Fruit fly (Drosophila melanogaster): ENCODE results near the gene nis.

nis gene

dm6 chr2L:1620797-1621196, 33.8 kb upstream of the nis start (continued):
- TF ChIP-seq CG1792 (GFP tag; optimal IDR thresholded peaks at IDR 0.05), result peak; percentile 3
- TF ChIP-seq CG14441 (GFP tag; IDR thresholded peaks at IDR 0.05), result peak; percentile 62
- no peak for TF ChIP-seq yki (optimal IDR thresholded peaks at IDR 0.05)
- peak; percentile 30 for TF ChIP-seq pho (GFP tag; optimal IDR thresholded peaks at IDR 0.05)
- TF ChIP-seq Ssrp (tag; optimal IDR thresholded peaks at IDR 0.05), result peak; percentile 59
- no peak for TF ChIP-seq CG15073 (GFP tag; optimal IDR thresholded peaks at IDR 0.05)
- TF ChIP-seq CG2116 (GFP tag; optimal IDR thresholded peaks at IDR 0.05), result no peak
- TF ChIP-seq chn (GFP tag; optimal IDR thresholded peaks at IDR 0.05), result peak; percentile 56
- TF ChIP-seq Hmr (GFP tag; optimal IDR thresholded peaks at IDR 0.05), result peak; percentile 87
- no peak for TF ChIP-seq fru (optimal IDR thresholded peaks at IDR 0.05)
- TF ChIP-seq CG32772 (GFP tag; IDR thresholded peaks at IDR 0.05), result peak; percentile 58; the same call in 1 of the 2 replicates
- TF ChIP-seq CG4730 (GFP tag; IDR thresholded peaks at IDR 0.05), result 0 out of 2 replicates have a peak, but pooled peaks have one; percentile 21
- peak; percentile 36 for TF ChIP-seq tio (GFP tag; optimal IDR thresholded peaks at IDR 0.05)
- no peak for TF ChIP-seq hbn (GFP tag; IDR thresholded peaks at IDR 0.05; ENCODE audit: partially characterized antibody)
- peak; percentile 69 for TF ChIP-seq CG30403 (GFP tag; optimal IDR thresholded peaks at IDR 0.05)
- no peak for TF ChIP-seq CG7963 (GFP tag; IDR thresholded peaks at IDR 0.05; ENCODE audit: partially characterized antibody)
- TF ChIP-seq stc (GFP tag; IDR thresholded peaks at IDR 0.05), result peak; percentile 54
- TF ChIP-seq CG17568 (GFP tag; optimal IDR thresholded peaks at IDR 0.05), result no peak
- TF ChIP-seq crc (GFP tag; optimal IDR thresholded peaks at IDR 0.05), result no peak
- TF ChIP-seq Dip3 (GFP tag; optimal IDR thresholded peaks at IDR 0.05), result no peak
- no peak for TF ChIP-seq CG8478 (optimal IDR thresholded peaks at IDR 0.05)
- TF ChIP-seq CG7786 (GFP tag; optimal IDR thresholded peaks at IDR 0.05), result peak; percentile 65
- TF ChIP-seq CG8290 (GFP tag; optimal IDR thresholded peaks at IDR 0.05), result no peak
- TF ChIP-seq CG8290 (tag; optimal IDR thresholded peaks at IDR 0.05), result peak in 1 of 2 experiments; percentile 72
- TF ChIP-seq Doc3 (GFP tag; IDR thresholded peaks at IDR 0.05; ENCODE audit: partially characterized antibody), result no peak
- peak; percentile 47 for TF ChIP-seq CG6765 (GFP tag; optimal IDR thresholded peaks at IDR 0.05)
- TF ChIP-seq CrebB (tag; optimal IDR thresholded peaks at IDR 0.05), result peak; percentile 53
- peak; percentile 52; the same call in 1 of the 2 replicates for TF ChIP-seq Atf6 (GFP tag; IDR thresholded peaks at IDR 0.05)
- TF ChIP-seq ssp (GFP tag; IDR thresholded peaks at IDR 0.05), result peak; percentile 50; the same call in 1 of the 2 replicates
- TF ChIP-seq CG12391 (tag; optimal IDR thresholded peaks at IDR 0.05), result peak; percentile 68
- no peak for TF ChIP-seq CG34224 (GFP tag; IDR thresholded peaks at IDR 0.05; ENCODE audit: partially characterized antibody)
- TF ChIP-seq CG9727 (GFP tag; optimal IDR thresholded peaks at IDR 0.05), result peak; percentile 63
- TF ChIP-seq ems (GFP tag; optimal IDR thresholded peaks at IDR 0.05), result no peak
- peak; percentile 72 for TF ChIP-seq CG13424 (tag; optimal IDR thresholded peaks at IDR 0.05)
- TF ChIP-seq exex (tag; optimal IDR thresholded peaks at IDR 0.05), result no peak
- peak; percentile 40 for TF ChIP-seq run (tag; optimal IDR thresholded peaks at IDR 0.05)
- no peak for TF ChIP-seq sc (optimal IDR thresholded peaks at IDR 0.05)
- TF ChIP-seq sc (GFP tag; optimal IDR thresholded peaks at IDR 0.05), result peak; percentile 3
- peak; percentile 61; the same call in 1 of the 2 replicates for TF ChIP-seq CG5953 (GFP tag; IDR thresholded peaks at IDR 0.05)
- peak; percentile 59 for TF ChIP-seq bcd (GFP tag; optimal IDR thresholded peaks at IDR 0.05)
- TF ChIP-seq Drgx (GFP tag; IDR thresholded peaks at IDR 0.05), result no peak
- peak; percentile 69 for TF ChIP-seq Xbp1 (GFP tag; optimal IDR thresholded peaks at IDR 0.05)
- TF ChIP-seq CG8359 (GFP tag; optimal IDR thresholded peaks at IDR 0.05; ENCODE audit: borderline replicate concordance), result no peak
- TF ChIP-seq CG4328 (GFP tag; optimal IDR thresholded peaks at IDR 0.05), result peak; percentile 10
- TF ChIP-seq Stat92E (GFP tag; optimal IDR thresholded peaks at IDR 0.05), result no peak
- peak; percentile 42; the same call in 1 of the 2 replicates for TF ChIP-seq esg (GFP tag; conservative IDR thresholded peaks at IDR 0.05)
- peak; percentile 25 for TF ChIP-seq CG10267 (tag; optimal IDR thresholded peaks at IDR 0.05)
- no peak for TF ChIP-seq CG7987 (GFP tag; optimal IDR thresholded peaks at IDR 0.05)
- TF ChIP-seq CG6175 (GFP tag; IDR thresholded peaks at IDR 0.05), result no peak
- TF ChIP-seq seq (GFP tag; IDR thresholded peaks at IDR 0.05), result peak; percentile 77
- TF ChIP-seq CG31365 (tag; optimal IDR thresholded peaks at IDR 0.05), result no peak
- TF ChIP-seq sim (GFP tag; IDR thresholded peaks at IDR 0.05), result no peak
- TF ChIP-seq hth (optimal IDR thresholded peaks at IDR 0.05), result no peak
